Worm (Caenorhabditis elegans) whole organism, mixed stage, embryonic: ENCODE measurements around the gene F41G4.8.

Experiments
- ceh-83 ChIP-seq: fragments of 200-800 bp; sonication (Bioruptor generic); optimal IDR thresholded peaks from 2 replicates; lab custom pipeline; 2018; ENCODE audit warnings: mild to moderate bottlenecking, missing genetic modification characterization, missing compliant biosample characterization
- lsy-2 ChIP-seq: fragments of 150-350 bp; optimal IDR thresholded peaks from 2 replicates; lab custom pipeline; 2014; ENCODE audit warnings: missing biosample characterization, missing genetic modification characterization
- mls-2 ChIP-seq: sonication (generic microtip); optimal IDR thresholded peaks from 2 replicates; lab custom pipeline; 2016; ENCODE audit warnings: mild to moderate bottlenecking, missing genetic modification characterization, moderate library complexity, missing compliant biosample characterization
- sptf-1 ChIP-seq: sonication (generic microtip); optimal IDR thresholded peaks from 2 replicates; lab custom pipeline; 2017; ENCODE audit warnings: mild to moderate bottlenecking, missing genetic modification characterization, moderate library complexity, missing compliant biosample characterization

ce11 chrX:16811974-16812373, 32.9 kb downstream of the F41G4.8 start:
- TF ChIP-seq sptf-1 (tag; lab: Kevin White, UChicago) (no peak), lsy-2 (tag; lab: Kevin White, UChicago) (no peak), mls-2 (tag; lab: Kevin White, UChicago) (no peak), ceh-83 (no peak)
